Worm (Caenorhabditis elegans) whole organism, midembryonic: ENCODE data around the gene ptr-6.

Source experiments
- T22C8.4 ChIP-seq: fragments of 200-800 bp; sonication (Bioruptor generic); IDR thresholded peaks from 2 replicates; pipeline ENCODE4 v1.3.6; 2022; ENCODE audit warnings: missing genetic modification characterization, missing compliant biosample characterization
- cog-1 ChIP-seq: sonication (generic microtip); optimal IDR thresholded peaks from 2 replicates; lab custom pipeline; 2016; ENCODE audit warnings: missing genetic modification characterization, missing compliant biosample characterization
- flt-1 ChIP-seq: fragments of 200-800 bp; sonication (Bioruptor generic); IDR thresholded peaks from 2 replicates; pipeline ENCODE4 v1.3.6; 2022; ENCODE audit warnings: missing genetic modification characterization, missing compliant biosample characterization
- klf-2 ChIP-seq: fragments of 200-800 bp; sonication (Bioruptor generic); conservative IDR thresholded peaks from 2 replicates; pipeline ENCODE4 v1.3.6; 2022; ENCODE audit warnings: missing genetic modification reagents, missing genetic modification characterization, missing compliant biosample characterization
- med-1 ChIP-seq: sonication (generic microtip); optimal IDR thresholded peaks from 2 replicates; lab custom pipeline; 2017; ENCODE audit warnings: missing genetic modification characterization, mild to moderate bottlenecking, missing compliant biosample characterization, antibody characterized with exemption, missing genetic modification reagents; ENCODE audit not compliant: insufficient read depth
- ref-1 ChIP-seq: fragments of 200-800 bp; sonication (Bioruptor generic); conservative IDR thresholded peaks from 2 replicates; pipeline ENCODE4 v1.3.6; 2022; ENCODE audit warnings: missing genetic modification reagents, missing genetic modification characterization, missing compliant biosample characterization
- tab-1 ChIP-seq: fragments of 200-800 bp; sonication (Bioruptor generic); IDR thresholded peaks from 2 replicates; pipeline ENCODE4 v1.3.6; 2022; ENCODE audit warnings: missing genetic modification characterization, missing compliant biosample characterization
- ztf-23 ChIP-seq: fragments of 200-800 bp; sonication (Bioruptor generic); IDR thresholded peaks from 2 replicates; pipeline ENCODE4 v1.3.6; 2022; ENCODE audit warnings: missing genetic modification reagents, missing genetic modification characterization, missing compliant biosample characterization
- ztf-29 ChIP-seq: fragments of 200-800 bp; sonication (Bioruptor generic); IDR thresholded peaks from 2 replicates; pipeline ENCODE4 v1.3.6; 2022; ENCODE audit warnings: missing genetic modification reagents, missing genetic modification characterization, missing compliant biosample characterization

DNA sequence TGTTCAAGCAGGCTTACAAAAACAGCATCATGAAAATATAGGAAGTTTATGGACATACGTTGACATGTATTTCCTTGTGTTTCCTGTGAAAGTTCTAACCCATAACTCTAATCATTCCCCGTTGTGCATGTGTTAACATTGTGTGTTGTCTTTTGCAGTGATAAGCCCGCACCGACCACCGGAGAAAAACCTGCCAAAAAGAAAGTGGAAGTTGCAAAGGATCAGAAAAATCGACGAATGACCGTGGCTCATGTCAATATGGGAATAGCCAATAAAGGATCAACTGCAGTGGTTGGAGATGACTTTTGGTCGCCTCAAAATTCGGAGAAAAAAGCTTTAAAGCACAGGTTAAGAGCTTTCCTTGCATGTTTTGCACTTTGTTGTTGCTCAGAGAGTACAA is 41.4 kb downstream of the ptr-6 start:
- TF ChIP-seq flt-1 (GFP tag; lab: Robert Waterston, UW) (no peak), ztf-23 (GFP tag; lab: Robert Waterston, UW) (no peak), ztf-29 (GFP tag; lab: Robert Waterston, UW) (no peak), cog-1 (tag; lab: Kevin White, UChicago) (no peak), T22C8.4 (GFP tag; lab: Robert Waterston, UW) (no peak), ref-1 (GFP tag; lab: Robert Waterston, UW) (no peak), klf-2 (no peak), med-1 (GFP tag; lab: Kevin White, UChicago) (no peak), tab-1 (GFP tag; lab: Robert Waterston, UW) (no peak)
